Fruit fly (Drosophila melanogaster) whole organism, embryonic: Measurements from ENCODE around the gene CG14196.

Experiments
- B-H2 ChIP-seq: fragments of 200-800 bp; sonication (Bioruptor generic); optimal IDR thresholded peaks from 2 replicates; lab custom pipeline; 2018; ENCODE audit warnings: missing biosample characterization, mild to moderate bottlenecking, missing genetic modification characterization
- Bgb ChIP-seq: fragments of 200-800 bp; sonication (Bioruptor generic); IDR thresholded peaks from 2 replicates; pipeline ENCODE4 v1.3.6; 2022; ENCODE audit warnings: missing biosample characterization, missing genetic modification characterization; ENCODE audit not compliant: partially characterized antibody
- Blimp-1 ChIP-seq: fragments of 200-800 bp; sonication (Bioruptor generic); optimal IDR thresholded peaks from 3 replicates; lab custom pipeline; 2018; ENCODE audit warnings: missing biosample characterization, missing genetic modification characterization, mild to moderate bottlenecking, moderate library complexity, missing genetic modification reagents
- BtbVII ChIP-seq: fragments of 200-800 bp; sonication (Bioruptor generic); optimal IDR thresholded peaks from 3 replicates; lab custom pipeline; 2017; ENCODE audit warnings: missing biosample characterization, mild to moderate bottlenecking, missing genetic modification characterization
- CG10366 ChIP-seq: fragments of 200-800 bp; sonication (Bioruptor generic); IDR thresholded peaks from 2 replicates; pipeline ENCODE4 v1.3.6; 2022; ENCODE audit warnings: missing biosample characterization, missing genetic modification characterization
- CG10543 ChIP-seq: fragments of 200-800 bp; sonication (Bioruptor generic); optimal IDR thresholded peaks from 3 replicates; lab custom pipeline; 2017; ENCODE audit warnings: missing biosample characterization, mild to moderate bottlenecking, missing genetic modification characterization, moderate library complexity
- CG10959 ChIP-seq: fragments of 200-800 bp; sonication (Bioruptor generic); IDR thresholded peaks from 2 replicates; pipeline ENCODE4 v1.3.6; 2022; ENCODE audit warnings: missing biosample characterization, missing genetic modification characterization
- CG11695 ChIP-seq: fragments of 200-800 bp; sonication (Bioruptor generic); IDR thresholded peaks from 3 replicates; pipeline ENCODE4 v1.3.6; 2022; ENCODE audit warnings: missing biosample characterization, missing genetic modification characterization
- CG1233 ChIP-seq: fragments of 200-800 bp; sonication (Bioruptor generic); optimal IDR thresholded peaks from 4 replicates; lab custom pipeline; 2018; ENCODE audit warnings: missing biosample characterization, mild to moderate bottlenecking, missing genetic modification characterization
- CG15011 ChIP-seq: fragments of 200-800 bp; sonication (Bioruptor generic); optimal IDR thresholded peaks from 3 replicates; lab custom pipeline; 2018; ENCODE audit warnings: missing biosample characterization, mild to moderate bottlenecking, missing genetic modification characterization
- CG15514 ChIP-seq: fragments of 200-800 bp; sonication (Bioruptor generic); optimal IDR thresholded peaks from 3 replicates; lab custom pipeline; 2017; ENCODE audit warnings: missing biosample characterization, missing genetic modification characterization, mild to moderate bottlenecking, moderate library complexity, missing genetic modification reagents
- CG1647 ChIP-seq: fragments of 200-800 bp; sonication (Bioruptor generic); optimal IDR thresholded peaks from 3 replicates; lab custom pipeline; 2016; ENCODE audit warnings: missing biosample characterization, missing genetic modification characterization
- CG17361 ChIP-seq: fragments of 200-800 bp; sonication (Bioruptor generic); IDR thresholded peaks from 3 replicates; pipeline ENCODE4 v1.3.6; 2022; ENCODE audit warnings: missing biosample characterization, missing genetic modification characterization
- CG18599 ChIP-seq: fragments of 200-800 bp; sonication (Bioruptor generic); optimal IDR thresholded peaks from 3 replicates; lab custom pipeline; 2017; ENCODE audit warnings: missing biosample characterization, missing genetic modification characterization, mild to moderate bottlenecking, moderate library complexity, missing genetic modification reagents
- CG3995 ChIP-seq: fragments of 200-800 bp; sonication (Bioruptor generic); optimal IDR thresholded peaks from 3 replicates; lab custom pipeline; 2016; ENCODE audit warnings: missing biosample characterization, missing genetic modification characterization
- CG4424 ChIP-seq: fragments of 200-800 bp; sonication (Bioruptor generic); optimal IDR thresholded peaks from 3 replicates; lab custom pipeline; 2016; ENCODE audit warnings: missing biosample characterization, missing genetic modification characterization
- CG4820 ChIP-seq: fragments of 200-800 bp; sonication (Bioruptor generic); optimal IDR thresholded peaks from 3 replicates; lab custom pipeline; 2016; ENCODE audit warnings: missing biosample characterization, missing genetic modification characterization
- CG8388 ChIP-seq: fragments of 200-800 bp; sonication (Bioruptor generic); optimal IDR thresholded peaks from 2 replicates; lab custom pipeline; 2019; ENCODE audit warnings: missing biosample characterization, mild to moderate bottlenecking, missing genetic modification characterization, moderate library complexity
- Hr51 ChIP-seq, 2 experiments: fragments of 200-800 bp; sonication (Bioruptor generic); optimal IDR thresholded peaks; 2 replicates in 1 of 2; 3 replicates in 1 of 2; lab custom pipeline; 2016 to 2018; ENCODE audit warnings: missing biosample characterization in 2 of 2, missing genetic modification characterization in 2 of 2, mild to moderate bottlenecking in 1 of 2, moderate library complexity in 1 of 2
- Med ChIP-seq: fragments of 200-800 bp; sonication (Bioruptor generic); peaks from one replicate; lab custom pipeline; 2016; ENCODE audit warnings: missing biosample characterization, missing genetic modification characterization, mild to moderate bottlenecking, inconsistent platforms, moderate library complexity
- Oaz ChIP-seq: fragments of 200-800 bp; sonication (Bioruptor generic); IDR thresholded peaks from 2 replicates; pipeline ENCODE4 v1.3.6; 2022; ENCODE audit warnings: missing biosample characterization, missing genetic modification characterization
- Ptx1 ChIP-seq: fragments of 200-800 bp; sonication (Bioruptor generic); IDR thresholded peaks from 2 replicates; pipeline ENCODE4 v1.3.6; 2022; ENCODE audit warnings: missing biosample characterization, missing genetic modification characterization
- Rfx ChIP-seq: fragments of 200-800 bp; sonication (Bioruptor generic); IDR thresholded peaks from 2 replicates; pipeline ENCODE4 v1.3.6; 2022; ENCODE audit warnings: missing biosample characterization, missing genetic modification characterization
- Sry-β ChIP-seq: fragments of 200-800 bp; sonication (Bioruptor generic); optimal IDR thresholded peaks from 2 replicates; lab custom pipeline; 2018; ENCODE audit warnings: missing biosample characterization, mild to moderate bottlenecking, missing genetic modification characterization, moderate library complexity
- Xrp1 ChIP-seq: fragments of 200-800 bp; sonication (Bioruptor generic); IDR thresholded peaks from 2 replicates; pipeline ENCODE4 v1.3.6; 2022; ENCODE audit warnings: missing biosample characterization, missing genetic modification characterization
- ci ChIP-seq: fragments of 200-800 bp; sonication (Bioruptor generic); IDR thresholded peaks from 3 replicates; pipeline ENCODE4 v1.3.6; 2022; ENCODE audit warnings: missing biosample characterization, missing genetic modification characterization
- eyg ChIP-seq: fragments of 200-800 bp; sonication (Bioruptor generic); optimal IDR thresholded peaks from 3 replicates; lab custom pipeline; 2016; ENCODE audit warnings: missing biosample characterization, missing genetic modification characterization
- fd64A ChIP-seq: fragments of 200-800 bp; sonication (Bioruptor generic); optimal IDR thresholded peaks from 3 replicates; lab custom pipeline; 2018; ENCODE audit warnings: missing biosample characterization, mild to moderate bottlenecking, missing genetic modification characterization
- gem ChIP-seq: fragments of 200-800 bp; sonication (Bioruptor generic); optimal IDR thresholded peaks from 2 replicates; lab custom pipeline; 2019; ENCODE audit warnings: missing biosample characterization, mild to moderate bottlenecking, missing genetic modification characterization, moderate library complexity
- grau ChIP-seq: fragments of 200-800 bp; optimal IDR thresholded peaks from 3 replicates; lab custom pipeline; 2019; ENCODE audit warnings: missing biosample characterization, mild to moderate bottlenecking, missing genetic modification characterization, moderate library complexity
- gsb ChIP-seq: fragments of 200-800 bp; sonication (Bioruptor generic); IDR thresholded peaks from 2 replicates; pipeline ENCODE4 v1.3.6; 2022; ENCODE audit warnings: missing biosample characterization, missing genetic modification characterization
- hkb ChIP-seq, 2 experiments: fragments of 200-800 bp in 1 of 2; fragments of >200 bp in 1 of 2; sonication (Bioruptor generic) in 1 of 2; IDR thresholded peaks in 1 of 2; optimal IDR thresholded peaks in 1 of 2; 2 replicates each; pipeline versions ENCODE4 v1.3.6 to Lab custom; 2017 to 2022; ENCODE audit warnings: missing biosample characterization in 1 of 2, missing genetic modification characterization in 1 of 2
- ind ChIP-seq: fragments of 200-800 bp; sonication (Bioruptor generic); optimal IDR thresholded peaks from 3 replicates; lab custom pipeline; 2016; ENCODE audit warnings: missing biosample characterization, missing genetic modification characterization
- jumu ChIP-seq: fragments of 200-800 bp; sonication (Bioruptor generic); optimal IDR thresholded peaks from 3 replicates; lab custom pipeline; 2016; ENCODE audit warnings: missing biosample characterization, missing genetic modification characterization
- kah ChIP-seq: fragments of 200-800 bp; sonication (Bioruptor generic); optimal IDR thresholded peaks from 2 replicates; lab custom pipeline; 2018; ENCODE audit warnings: missing biosample characterization, mild to moderate bottlenecking, missing genetic modification characterization
- maf-S ChIP-seq: fragments of 200-800 bp; sonication (Bioruptor generic); optimal IDR thresholded peaks from 2 replicates; lab custom pipeline; 2016; ENCODE audit warnings: missing biosample characterization, missing genetic modification characterization
- oc ChIP-seq: fragments of 200-800 bp; sonication (Bioruptor generic); optimal IDR thresholded peaks from 2 replicates; lab custom pipeline; 2018; ENCODE audit warnings: missing biosample characterization, mild to moderate bottlenecking, missing genetic modification characterization, moderate library complexity
- pan ChIP-seq, 4 experiments: fragments of >200 bp in 3 of 4; fragments of 200-800 bp in 1 of 4; sonication (Bioruptor generic) in 1 of 4; optimal IDR thresholded peaks in 3 of 4; IDR thresholded peaks in 1 of 4; 2 replicates each; pipeline versions ENCODE4 v1.3.6 to Lab custom; 2017 to 2022; ENCODE audit warnings: missing biosample characterization in 2 of 4, missing genetic modification characterization in 2 of 4, mixed read lengths in 1 of 4
- pum ChIP-seq: fragments of 200-800 bp; sonication (Bioruptor generic); optimal IDR thresholded peaks from 2 replicates; lab custom pipeline; 2016; ENCODE audit warnings: missing biosample characterization, missing genetic modification characterization
- repo ChIP-seq: fragments of 200-800 bp; sonication (Bioruptor generic); optimal IDR thresholded peaks from 2 replicates; lab custom pipeline; 2016; ENCODE audit warnings: missing biosample characterization, missing genetic modification characterization
- sens-2 ChIP-seq: fragments of 200-800 bp; sonication (Bioruptor generic); IDR thresholded peaks from 2 replicates; pipeline ENCODE4 v1.3.6; 2022; ENCODE audit warnings: missing biosample characterization, missing genetic modification characterization
- slp2 ChIP-seq: fragments of 200-800 bp; sonication (Bioruptor generic); optimal IDR thresholded peaks from 2 replicates; lab custom pipeline; 2016; ENCODE audit warnings: missing biosample characterization, missing genetic modification characterization
- sqz ChIP-seq: fragments of 200-800 bp; sonication (Bioruptor generic); optimal IDR thresholded peaks from 3 replicates; lab custom pipeline; 2018; ENCODE audit warnings: missing biosample characterization, mild to moderate bottlenecking, missing genetic modification characterization
- tio ChIP-seq: fragments of 200-800 bp; sonication (Bioruptor generic); optimal IDR thresholded peaks from 2 replicates; lab custom pipeline; 2017; ENCODE audit warnings: missing biosample characterization, missing genetic modification characterization, inconsistent platforms
- trem ChIP-seq: fragments of 200-800 bp; optimal IDR thresholded peaks from 3 replicates; lab custom pipeline; 2019; ENCODE audit warnings: missing biosample characterization, mild to moderate bottlenecking, missing genetic modification characterization, moderate library complexity
- wek ChIP-seq: fragments of 200-800 bp; sonication (Bioruptor generic); optimal IDR thresholded peaks from 3 replicates; lab custom pipeline; 2018; ENCODE audit warnings: missing biosample characterization, mild to moderate bottlenecking, missing genetic modification characterization, moderate library complexity

CG14196 gene

dm6 chrX:19247200-19248052, 5.8 kb upstream of the CG14196 start, which contains the start of gene CG7992 (continued):
- TF ChIP-seq CG8388 (GFP tag; lab: Kevin White, UChicago) (peak; percentile 34), sqz (GFP tag; lab: Kevin White, UChicago) (no peak), CG15011 (GFP tag; lab: Kevin White, UChicago) (peak; percentile 43), pum (GFP tag; lab: Kevin White, UChicago) (peak; percentile 56), repo (peak; percentile 34), eyg (peak; percentile 37), pan (optimal IDR thresholded peaks at IDR 0.05; lab: Kevin White, UChicago) (no peak), pan (GFP tag; optimal IDR thresholded peaks at IDR 0.05 in 1 of 2, IDR thresholded peaks at IDR 0.05 in 1 of 2) (peak in 1 of 2 experiments; percentile 51), Rfx (peak; percentile 63), CG3995 (GFP tag; lab: Kevin White, UChicago) (peak; percentile 4), Oaz (0 out of 2 replicates have a peak, but pooled peaks have one; percentile 21), maf-S (GFP tag; lab: Kevin White, UChicago) (peak; percentile 19)

- TF ChIP-seq CG10959 (no peak), Blimp-1 (GFP tag; lab: Kevin White, UChicago) (peak; percentile 79), gsb (GFP tag; lab: Robert Waterston, UW) (no peak), jumu (GFP tag; lab: Kevin White, UChicago) (peak; percentile 15), CG18599 (GFP tag; lab: Kevin White, UChicago) (peak; percentile 49), trem (tag; lab: Kevin White, UChicago) (peak; percentile 7), wek (GFP tag; lab: Kevin White, UChicago) (peak; percentile 89), CG3995 (GFP tag; lab: Kevin White, UChicago) (peak; percentile 70), CG11695 (GFP tag; lab: Robert Waterston, UW) (0 out of 3 replicates have a peak, but pooled peaks have one; percentile 29), gem (tag; lab: Kevin White, UChicago) (peak; percentile 17), CG1233 (peak; percentile 22), CG4424 (GFP tag; lab: Kevin White, UChicago) (peak; percentile 58), CG4820 (peak; percentile 27), slp2 (GFP tag; lab: Kevin White, UChicago) (no peak), CG1647 (GFP tag; lab: Kevin White, UChicago) (peak; percentile 6), Ptx1 (GFP tag; lab: Robert Waterston, UW) (0 out of 2 replicates have a peak, but pooled peaks have one; percentile 34), grau (tag; lab: Kevin White, UChicago) (peak; percentile 18), Xrp1 (GFP tag; lab: Robert Waterston, UW) (peak; percentile 26; the same call in 1 of the 2 replicates), tio (GFP tag; lab: Kevin White, UChicago) (no peak), CG10366 (GFP tag; lab: Robert Waterston, UW) (peak; percentile 15; the same call in 1 of the 2 replicates), B-H2 (GFP tag; lab: Kevin White, UChicago) (peak; percentile 7), sens-2 (GFP tag; lab: Robert Waterston, UW) (no peak), BtbVII (GFP tag; lab: Kevin White, UChicago) (peak; percentile 30), Sry-β (GFP tag; lab: Kevin White, UChicago) (no peak), Bgb (GFP tag; lab: Robert Waterston, UW) (no peak), ind (GFP tag; lab: Kevin White, UChicago) (peak; percentile 8), Hr51 (GFP tag; optimal IDR thresholded peaks at IDR 0.05; lab: Kevin White, UChicago) (no peak), kah (GFP tag; lab: Kevin White, UChicago) (peak; percentile 99), CG10543 (no peak), fd64A (no peak), oc (no peak), CG15514 (peak; percentile 15), CG17361 (GFP tag; lab: Robert Waterston, UW) (peak; percentile 67), Med (GFP tag; lab: Kevin White, UChicago) (peak; percentile 81), ci (GFP tag; lab: Robert Waterston, UW) (peak; percentile 46; the same call in 1 of the 3 replicates), hkb (optimal IDR thresholded peaks at IDR 0.05; lab: Kevin White, UChicago) (no peak), hkb (GFP tag; IDR thresholded peaks at IDR 0.05; lab: Robert Waterston, UW) (no peak)
These were observed 1.8 kb upstream of the CG14196 start, which contains the start of gene CG7889 for dm6 chrX:19243379-19243834. TSS of gene CG7889 (plus strand) at chrX:19243631.
